Worm (Caenorhabditis elegans): ENCODE results near the gene F38H4.5.

- TF ChIP-seq saeg-2 (GFP tag; IDR thresholded peaks at IDR 0.05), result no peak
- TF ChIP-seq dve-1 (tag; optimal IDR thresholded peaks at IDR 0.05; ENCODE audit: insufficient read depth), result no peak
- TF ChIP-seq lin-15B (tag; optimal IDR thresholded peaks at IDR 0.05), result no peak
- TF ChIP-seq nhr-102 (tag; optimal IDR thresholded peaks at IDR 0.05), result no peak
- no peak for TF ChIP-seq arid-1 (GFP tag; conservative IDR thresholded peaks at IDR 0.05)
- no peak for TF ChIP-seq nhr-42 (GFP tag; IDR thresholded peaks at IDR 0.05)
- TF ChIP-seq snpc-4 (tag; optimal IDR thresholded peaks at IDR 0.05), result no peak
- no peak for TF ChIP-seq mdt-29 (GFP tag; IDR thresholded peaks at IDR 0.05)
- no peak for TF ChIP-seq lin-39 (tag; optimal IDR thresholded peaks at IDR 0.05)
- no peak for TF ChIP-seq lin-1 (GFP tag; IDR thresholded peaks at IDR 0.05)
These were observed 16.5 kb downstream of the F38H4.5 start for ce11 chrIV:11868452-11868851.

Measured in whole organism, L4 larva.